Worm (Caenorhabditis elegans) whole organism, midembryonic: Measurements from ENCODE around the gene blos-1.
A peak's percentile ranks its signal among the peaks of the same experiment; 100 is the strongest.

Source experiments
- T22C8.4 ChIP-seq: fragments of 200-800 bp; sonication (Bioruptor generic); IDR thresholded peaks from 2 replicates; pipeline ENCODE4 v1.3.6; 2022; ENCODE audit warnings: missing genetic modification characterization, missing compliant biosample characterization
- cog-1 ChIP-seq: sonication (generic microtip); optimal IDR thresholded peaks from 2 replicates; lab custom pipeline; 2016; ENCODE audit warnings: missing genetic modification characterization, missing compliant biosample characterization
- flt-1 ChIP-seq: fragments of 200-800 bp; sonication (Bioruptor generic); IDR thresholded peaks from 2 replicates; pipeline ENCODE4 v1.3.6; 2022; ENCODE audit warnings: missing genetic modification characterization, missing compliant biosample characterization
- klf-2 ChIP-seq: fragments of 200-800 bp; sonication (Bioruptor generic); conservative IDR thresholded peaks from 2 replicates; pipeline ENCODE4 v1.3.6; 2022; ENCODE audit warnings: missing genetic modification reagents, missing genetic modification characterization, missing compliant biosample characterization
- med-1 ChIP-seq: sonication (generic microtip); optimal IDR thresholded peaks from 2 replicates; lab custom pipeline; 2017; ENCODE audit warnings: missing genetic modification characterization, mild to moderate bottlenecking, missing compliant biosample characterization, antibody characterized with exemption, missing genetic modification reagents; ENCODE audit not compliant: insufficient read depth
- ref-1 ChIP-seq: fragments of 200-800 bp; sonication (Bioruptor generic); conservative IDR thresholded peaks from 2 replicates; pipeline ENCODE4 v1.3.6; 2022; ENCODE audit warnings: missing genetic modification reagents, missing genetic modification characterization, missing compliant biosample characterization
- tab-1 ChIP-seq: fragments of 200-800 bp; sonication (Bioruptor generic); IDR thresholded peaks from 2 replicates; pipeline ENCODE4 v1.3.6; 2022; ENCODE audit warnings: missing genetic modification characterization, missing compliant biosample characterization
- ztf-23 ChIP-seq: fragments of 200-800 bp; sonication (Bioruptor generic); IDR thresholded peaks from 2 replicates; pipeline ENCODE4 v1.3.6; 2022; ENCODE audit warnings: missing genetic modification reagents, missing genetic modification characterization, missing compliant biosample characterization
- ztf-29 ChIP-seq: fragments of 200-800 bp; sonication (Bioruptor generic); IDR thresholded peaks from 2 replicates; pipeline ENCODE4 v1.3.6; 2022; ENCODE audit warnings: missing genetic modification reagents, missing genetic modification characterization, missing compliant biosample characterization

Gene blos-1

ce11 chrIII:10211889-10212494 is at the start of gene blos-1, which contains the start of gene best-18:
Gene blos-1, minus strand, starts transcription at chrIII:10211946.
Gene best-18, plus strand, starts transcription at chrIII:10212396.
- TF ChIP-seq ztf-23 (GFP tag; lab: Robert Waterston, UW) (no peak), T22C8.4 (GFP tag; lab: Robert Waterston, UW) (peak; percentile 51; the same call in 1 of the 2 replicates)

ce11 chrIII:10261256-10261655 is 49.5 kb upstream of the blos-1 start:
- TF ChIP-seq flt-1 (GFP tag; lab: Robert Waterston, UW) (no peak), ref-1 (GFP tag; lab: Robert Waterston, UW) (no peak), med-1 (GFP tag; lab: Kevin White, UChicago) (no peak), tab-1 (GFP tag; lab: Robert Waterston, UW) (no peak), cog-1 (tag; lab: Kevin White, UChicago) (no peak), klf-2 (no peak), ztf-29 (GFP tag; lab: Robert Waterston, UW) (no peak), ztf-23 (GFP tag; lab: Robert Waterston, UW) (no peak), T22C8.4 (GFP tag; lab: Robert Waterston, UW) (no peak)

DNA sequence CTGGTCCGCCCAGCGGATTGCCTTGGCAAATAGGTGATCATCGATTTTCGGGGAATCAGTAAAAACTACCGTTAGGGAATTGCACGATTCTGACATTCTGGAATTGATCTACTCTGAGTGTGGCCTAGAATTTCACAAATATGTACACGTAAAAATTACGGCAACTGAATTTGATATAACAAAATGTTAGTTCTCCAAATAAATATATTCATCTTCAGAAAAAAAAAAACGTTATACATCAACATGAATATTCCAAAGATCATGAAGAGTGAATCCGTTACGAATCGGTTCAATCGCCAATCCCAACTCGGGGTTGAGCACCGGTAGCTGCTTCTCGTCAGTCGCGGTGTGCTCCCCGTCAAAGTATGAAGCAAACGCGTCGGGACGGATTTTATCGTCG is 46.9 kb upstream of the blos-1 start, which contains the start of gene rip-1:
rip-1 (minus strand) TSS at position 101 of the 400 bp plus-strand sequence.
- no peak for TF ChIP-seq T22C8.4 (GFP tag; lab: Robert Waterston, UW)
- TF ChIP-seq ztf-23 (GFP tag; lab: Robert Waterston, UW), result no peak
- no peak for TF ChIP-seq ref-1 (GFP tag; lab: Robert Waterston, UW)
- TF ChIP-seq tab-1 (GFP tag; lab: Robert Waterston, UW), result no peak
- TF ChIP-seq klf-2, result no peak
- TF ChIP-seq cog-1 (tag; lab: Kevin White, UChicago), result no peak
- TF ChIP-seq med-1 (GFP tag; lab: Kevin White, UChicago), result no peak
- no peak for TF ChIP-seq flt-1 (GFP tag; lab: Robert Waterston, UW)
- TF ChIP-seq ztf-29 (GFP tag; lab: Robert Waterston, UW), result no peak

ce11 chrIII:10254583-10254982 is 42.8 kb upstream of the blos-1 start, which contains the start of gene R01H10.4:
Gene R01H10.4, plus strand, starts transcription at chrIII:10254818.
- no peak for TF ChIP-seq ztf-29 (GFP tag; lab: Robert Waterston, UW)
- TF ChIP-seq ztf-23 (GFP tag; lab: Robert Waterston, UW), result no peak
- no peak for TF ChIP-seq T22C8.4 (GFP tag; lab: Robert Waterston, UW)
- no peak for TF ChIP-seq med-1 (GFP tag; lab: Kevin White, UChicago)
- TF ChIP-seq tab-1 (GFP tag; lab: Robert Waterston, UW), result no peak
- TF ChIP-seq cog-1 (tag; lab: Kevin White, UChicago), result no peak
- TF ChIP-seq flt-1 (GFP tag; lab: Robert Waterston, UW), result no peak
- no peak for TF ChIP-seq ref-1 (GFP tag; lab: Robert Waterston, UW)
- no peak for TF ChIP-seq klf-2

- TF ChIP-seq med-1 (GFP tag; lab: Kevin White, UChicago), result no peak
- no peak for TF ChIP-seq ztf-29 (GFP tag; lab: Robert Waterston, UW)
- TF ChIP-seq T22C8.4 (GFP tag; lab: Robert Waterston, UW), result no peak
- no peak for TF ChIP-seq ref-1 (GFP tag; lab: Robert Waterston, UW)
- TF ChIP-seq klf-2, result no peak
- TF ChIP-seq flt-1 (GFP tag; lab: Robert Waterston, UW), result no peak
- TF ChIP-seq ztf-23 (GFP tag; lab: Robert Waterston, UW), result no peak
- TF ChIP-seq cog-1 (tag; lab: Kevin White, UChicago), result no peak
- TF ChIP-seq tab-1 (GFP tag; lab: Robert Waterston, UW), result no peak
These were observed 41.6 kb upstream of the blos-1 start for ce11 chrIII:10253334-10253733.

ce11 chrIII:10251114-10251513 is 39.4 kb upstream of the blos-1 start:
- TF ChIP-seq med-1 (GFP tag; lab: Kevin White, UChicago) (no peak), tab-1 (GFP tag; lab: Robert Waterston, UW) (no peak), T22C8.4 (GFP tag; lab: Robert Waterston, UW) (no peak), ref-1 (GFP tag; lab: Robert Waterston, UW) (no peak), ztf-29 (GFP tag; lab: Robert Waterston, UW) (no peak), cog-1 (tag; lab: Kevin White, UChicago) (no peak), flt-1 (GFP tag; lab: Robert Waterston, UW) (no peak), klf-2 (no peak), ztf-23 (GFP tag; lab: Robert Waterston, UW) (no peak)

- TF ChIP-seq ztf-23 (GFP tag; lab: Robert Waterston, UW) (no peak), tab-1 (GFP tag; lab: Robert Waterston, UW) (no peak), flt-1 (GFP tag; lab: Robert Waterston, UW) (no peak), med-1 (GFP tag; lab: Kevin White, UChicago) (no peak), ztf-29 (GFP tag; lab: Robert Waterston, UW) (no peak), ref-1 (GFP tag; lab: Robert Waterston, UW) (0 out of 2 replicates have a peak, but pooled peaks have one; percentile 8), cog-1 (tag; lab: Kevin White, UChicago) (no peak), T22C8.4 (GFP tag; lab: Robert Waterston, UW) (no peak), klf-2 (no peak)
These were observed 36.8 kb upstream of the blos-1 start, which contains the start of the genes div-1 and cor-1 for ce11 chrIII:10248441-10249137. Gene div-1, minus strand, starts transcription at chrIII:10248559. Gene cor-1, plus strand, starts transcription at chrIII:10249111.

DNA sequence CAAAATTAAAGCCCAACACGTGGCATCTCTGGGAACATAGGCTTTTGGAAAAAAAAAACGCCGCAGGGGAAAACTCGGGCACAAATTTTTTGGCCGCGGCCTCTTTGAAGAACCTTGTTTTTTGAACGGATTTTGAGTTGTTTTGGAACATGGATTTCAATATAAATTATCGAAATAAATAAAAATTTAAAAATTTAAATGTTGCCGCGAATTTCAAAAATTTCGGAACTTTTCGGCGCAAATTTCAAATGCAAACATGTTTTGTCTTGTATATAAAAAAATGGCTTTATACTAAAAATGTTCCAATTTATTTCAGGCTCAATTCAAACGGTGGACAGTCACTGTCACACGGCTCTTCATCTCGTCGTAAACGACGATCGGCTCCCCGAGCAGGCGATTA is 32.3 kb upstream of the blos-1 start:
- TF ChIP-seq klf-2, result no peak
- TF ChIP-seq ztf-23 (GFP tag; lab: Robert Waterston, UW), result no peak
- no peak for TF ChIP-seq ref-1 (GFP tag; lab: Robert Waterston, UW)
- TF ChIP-seq T22C8.4 (GFP tag; lab: Robert Waterston, UW), result no peak
- TF ChIP-seq flt-1 (GFP tag; lab: Robert Waterston, UW), result no peak
- no peak for TF ChIP-seq med-1 (GFP tag; lab: Kevin White, UChicago)
